Fruit fly (Drosophila melanogaster) whole organism, prepupa: Measurements from ENCODE around the gene CG44574.

Experiments used
- CG16779 ChIP-seq: fragments of 200-800 bp; sonication (Bioruptor generic); optimal IDR thresholded peaks from 3 replicates; lab custom pipeline; 2017; ENCODE audit warnings: missing biosample characterization, mild to moderate bottlenecking, missing genetic modification characterization
- CG34406 ChIP-seq: fragments of 200-800 bp; sonication (Bioruptor generic); optimal IDR thresholded peaks from 3 replicates; lab custom pipeline; 2016; ENCODE audit warnings: missing biosample characterization, missing genetic modification characterization
- CG8319 ChIP-seq: fragments of 200-800 bp; sonication (Bioruptor generic); optimal IDR thresholded peaks from 3 replicates; lab custom pipeline; 2016; ENCODE audit warnings: missing biosample characterization, missing genetic modification characterization
- CG8632 ChIP-seq: fragments of 200-800 bp; sonication (Bioruptor generic); optimal IDR thresholded peaks from 3 replicates; lab custom pipeline; 2016; ENCODE audit warnings: missing biosample characterization, missing genetic modification characterization
- Eip75B ChIP-seq: fragments of 200-800 bp; sonication (Bioruptor generic); optimal IDR thresholded peaks from 3 replicates; lab custom pipeline; 2016; ENCODE audit warnings: missing biosample characterization, missing genetic modification characterization
- Eip78C ChIP-seq: fragments of 200-800 bp; sonication (Bioruptor generic); peaks from one replicate; lab custom pipeline; 2016; ENCODE audit warnings: missing biosample characterization, missing genetic modification characterization
- Gug ChIP-seq: fragments of 200-800 bp; sonication (Bioruptor generic); IDR thresholded peaks from 2 replicates; pipeline ENCODE4 v1.3.6; 2022; ENCODE audit warnings: missing biosample characterization, missing genetic modification characterization
- dac ChIP-seq: fragments of 200-800 bp; sonication (Bioruptor generic); optimal IDR thresholded peaks from 2 replicates; lab custom pipeline; 2017; ENCODE audit warnings: missing biosample characterization, mild to moderate bottlenecking, missing genetic modification characterization
- eg ChIP-seq: fragments of 200-800 bp; sonication (Bioruptor generic); IDR thresholded peaks from 3 replicates; pipeline ENCODE4 v1.3.6; 2022; ENCODE audit warnings: missing biosample characterization, missing genetic modification characterization
- fd59A ChIP-seq: fragments of 200-800 bp; sonication (Bioruptor generic); optimal IDR thresholded peaks from 2 replicates; lab custom pipeline; 2017; ENCODE audit warnings: missing biosample characterization, mild to moderate bottlenecking, missing genetic modification characterization, missing genetic modification reagents
- lz ChIP-seq: fragments of 200-800 bp; sonication (Bioruptor generic); optimal IDR thresholded peaks from 3 replicates; lab custom pipeline; 2016; ENCODE audit warnings: missing biosample characterization, missing genetic modification characterization
- spab ChIP-seq: fragments of 200-800 bp; sonication (Bioruptor generic); optimal IDR thresholded peaks from 2 replicates; lab custom pipeline; 2017; ENCODE audit warnings: missing biosample characterization, mild to moderate bottlenecking, missing genetic modification characterization, missing genetic modification reagents

DNA sequence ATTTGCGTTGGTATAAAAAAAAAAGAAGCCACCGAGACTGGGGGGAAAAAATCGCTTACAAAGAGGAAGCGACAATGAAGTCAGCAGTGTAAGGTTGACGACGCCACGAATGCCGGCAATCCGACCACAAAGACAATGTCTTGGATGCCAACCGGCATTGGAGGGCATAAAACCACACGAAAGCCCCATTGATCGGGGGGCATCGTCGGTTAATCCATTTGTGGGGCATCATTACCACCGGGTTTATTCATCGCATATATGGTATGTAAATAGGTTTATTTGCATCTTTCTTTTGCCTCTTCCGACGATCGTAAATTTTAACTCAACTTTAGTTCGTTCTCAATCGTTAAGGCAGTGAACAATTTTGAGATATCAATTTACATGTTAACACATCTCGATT, 3.4 kb downstream of the CG44574 start:
- TF ChIP-seq fd59A (GFP tag; lab: Kevin White, UChicago) (no peak), Gug (GFP tag; lab: Robert Waterston, UW) (no peak), dac (GFP tag; lab: Kevin White, UChicago) (no peak), CG34406 (GFP tag; lab: Kevin White, UChicago) (no peak), CG16779 (tag; lab: Kevin White, UChicago) (no peak), CG8319 (GFP tag; lab: Kevin White, UChicago) (no peak), lz (GFP tag; lab: Kevin White, UChicago) (no peak), Eip78C (GFP tag; lab: Kevin White, UChicago) (no peak), Eip75B (GFP tag; lab: Kevin White, UChicago) (no peak), spab (GFP tag; lab: Kevin White, UChicago) (no peak), CG8632 (GFP tag; lab: Kevin White, UChicago) (no peak), eg (no peak)
